Fruit fly (Drosophila melanogaster) whole organism, embryonic: ENCODE data around the gene Dop1R2.

ENCODE experiments used
- B-H2 ChIP-seq: fragments of 200-800 bp; sonication (Bioruptor generic); optimal IDR thresholded peaks from 2 replicates; lab custom pipeline; 2018; ENCODE audit warnings: missing biosample characterization, mild to moderate bottlenecking, missing genetic modification characterization
- Bgb ChIP-seq: fragments of 200-800 bp; sonication (Bioruptor generic); IDR thresholded peaks from 2 replicates; pipeline ENCODE4 v1.3.6; 2022; ENCODE audit warnings: missing biosample characterization, missing genetic modification characterization; ENCODE audit not compliant: partially characterized antibody
- Bteb2 ChIP-seq: fragments of 200-800 bp; sonication (Bioruptor generic); optimal IDR thresholded peaks from 2 replicates; lab custom pipeline; 2016; ENCODE audit warnings: missing biosample characterization, missing genetic modification characterization
- CG10959 ChIP-seq: fragments of 200-800 bp; sonication (Bioruptor generic); IDR thresholded peaks from 2 replicates; pipeline ENCODE4 v1.3.6; 2022; ENCODE audit warnings: missing biosample characterization, missing genetic modification characterization
- CG11504 ChIP-seq: fragments of 200-800 bp; sonication (Bioruptor generic); optimal IDR thresholded peaks from 3 replicates; lab custom pipeline; 2019; ENCODE audit warnings: missing biosample characterization, mild to moderate bottlenecking, missing genetic modification characterization, moderate library complexity
- CG11696 ChIP-seq: fragments of 200-800 bp; sonication (Bioruptor generic); IDR thresholded peaks from 2 replicates; pipeline ENCODE4 v1.3.6; 2022; ENCODE audit warnings: missing biosample characterization, missing genetic modification characterization
- CG12219 ChIP-seq: fragments of 200-800 bp; sonication (Bioruptor generic); optimal IDR thresholded peaks from 3 replicates; lab custom pipeline; 2018; ENCODE audit warnings: missing biosample characterization, mild to moderate bottlenecking, missing genetic modification characterization
- CG14667 ChIP-seq: fragments of 200-800 bp; sonication (Bioruptor generic); IDR thresholded peaks from 2 replicates; pipeline ENCODE4 v1.3.6; 2022; ENCODE audit warnings: missing biosample characterization, missing genetic modification characterization
- CG15479 ChIP-seq: fragments of 200-800 bp; sonication (Bioruptor generic); optimal IDR thresholded peaks from 3 replicates; lab custom pipeline; 2019; ENCODE audit warnings: missing biosample characterization, mild to moderate bottlenecking, missing genetic modification characterization, moderate library complexity
- CG15696 ChIP-seq: fragments of 200-800 bp; sonication (Bioruptor generic); optimal IDR thresholded peaks from 2 replicates; lab custom pipeline; 2019; ENCODE audit warnings: missing biosample characterization, mild to moderate bottlenecking, missing genetic modification characterization, moderate library complexity
- CG17328 ChIP-seq: fragments of 200-800 bp; sonication (Bioruptor generic); IDR thresholded peaks from 2 replicates; pipeline ENCODE4 v1.3.6; 2022; ENCODE audit warnings: missing biosample characterization, missing genetic modification characterization
- CG17829 ChIP-seq: fragments of 200-800 bp; optimal IDR thresholded peaks from 2 replicates; lab custom pipeline; 2019; ENCODE audit warnings: missing biosample characterization, mild to moderate bottlenecking, missing genetic modification characterization, moderate library complexity
- CG3065 ChIP-seq: fragments of 200-800 bp; sonication (Bioruptor generic); optimal IDR thresholded peaks from 2 replicates; lab custom pipeline; 2016; ENCODE audit warnings: missing biosample characterization, missing genetic modification characterization
- CG3995 ChIP-seq: fragments of 200-800 bp; sonication (Bioruptor generic); optimal IDR thresholded peaks from 3 replicates; lab custom pipeline; 2016; ENCODE audit warnings: missing biosample characterization, missing genetic modification characterization
- CG4282 ChIP-seq: fragments of 200-800 bp; sonication (Bioruptor generic); optimal IDR thresholded peaks from 2 replicates; lab custom pipeline; 2016; ENCODE audit warnings: missing biosample characterization, missing genetic modification characterization
- CG4424 ChIP-seq: fragments of 200-800 bp; sonication (Bioruptor generic); optimal IDR thresholded peaks from 3 replicates; lab custom pipeline; 2016; ENCODE audit warnings: missing biosample characterization, missing genetic modification characterization
- CG6175 ChIP-seq: fragments of 200-800 bp; sonication (Bioruptor generic); IDR thresholded peaks from 3 replicates; pipeline ENCODE4 v1.3.6; 2022; ENCODE audit warnings: missing biosample characterization, missing genetic modification characterization
- CG7556 ChIP-seq: fragments of 200-800 bp; sonication (Bioruptor generic); optimal IDR thresholded peaks from 2 replicates; lab custom pipeline; 2017; ENCODE audit warnings: missing biosample characterization, mild to moderate bottlenecking, missing genetic modification characterization
- CG8359 ChIP-seq: fragments of 200-800 bp; sonication (Bioruptor generic); optimal IDR thresholded peaks from 2 replicates; lab custom pipeline; 2017; ENCODE audit warnings: missing biosample characterization, mild to moderate bottlenecking, missing genetic modification characterization, borderline replicate concordance
- CG8388 ChIP-seq: fragments of 200-800 bp; sonication (Bioruptor generic); optimal IDR thresholded peaks from 2 replicates; lab custom pipeline; 2019; ENCODE audit warnings: missing biosample characterization, mild to moderate bottlenecking, missing genetic modification characterization, moderate library complexity
- CG9797 ChIP-seq: fragments of 200-800 bp; sonication (Bioruptor generic); optimal IDR thresholded peaks from 3 replicates; lab custom pipeline; 2018; ENCODE audit warnings: missing biosample characterization, mild to moderate bottlenecking, missing genetic modification characterization
- Deaf1 ChIP-seq: fragments of 200-800 bp; optimal IDR thresholded peaks from 3 replicates; lab custom pipeline; 2019; ENCODE audit warnings: missing biosample characterization, mild to moderate bottlenecking, missing genetic modification characterization, moderate library complexity
- Dll ChIP-seq: fragments of 200-800 bp; sonication (Bioruptor generic); IDR thresholded peaks from 4 replicates; pipeline ENCODE4 v1.3.6; 2022; ENCODE audit warnings: missing biosample characterization, missing genetic modification characterization; ENCODE audit not compliant: partially characterized antibody
- Doc3 ChIP-seq: fragments of 200-800 bp; sonication (Bioruptor generic); IDR thresholded peaks from 3 replicates; pipeline ENCODE4 v1.3.6; 2022; ENCODE audit warnings: missing biosample characterization, missing genetic modification characterization; ENCODE audit not compliant: partially characterized antibody
- Drgx ChIP-seq: fragments of 200-800 bp; sonication (Bioruptor generic); IDR thresholded peaks from 2 replicates; pipeline ENCODE4 v1.3.6; 2022; ENCODE audit warnings: missing biosample characterization, missing genetic modification characterization
- E2f1 ChIP-seq: fragments of 200-800 bp; sonication (Bioruptor generic); IDR thresholded peaks from 2 replicates; pipeline ENCODE4 v1.3.6; 2022; ENCODE audit warnings: missing biosample characterization, missing genetic modification characterization
- Hmr ChIP-seq: fragments of 200-800 bp; sonication (Bioruptor generic); optimal IDR thresholded peaks from 3 replicates; lab custom pipeline; 2017; ENCODE audit warnings: mild to moderate bottlenecking, missing biosample characterization, missing genetic modification reagents, missing genetic modification characterization
- Meics ChIP-seq: fragments of 200-800 bp; sonication (Bioruptor generic); optimal IDR thresholded peaks from 2 replicates; lab custom pipeline; 2017; ENCODE audit warnings: missing biosample characterization, mild to moderate bottlenecking, missing genetic modification characterization
- NC2α ChIP-seq: fragments of 200-800 bp; sonication (Bioruptor generic); optimal IDR thresholded peaks from 2 replicates; lab custom pipeline; 2016; ENCODE audit warnings: missing biosample characterization, missing genetic modification characterization
- Rfx ChIP-seq: fragments of 200-800 bp; sonication (Bioruptor generic); IDR thresholded peaks from 2 replicates; pipeline ENCODE4 v1.3.6; 2022; ENCODE audit warnings: missing biosample characterization, missing genetic modification characterization
- Sin3A ChIP-seq: fragments of >200 bp; optimal IDR thresholded peaks from 2 replicates; lab custom pipeline; 2018
- Six4 ChIP-seq: fragments of 200-800 bp; sonication (Bioruptor generic); optimal IDR thresholded peaks from 2 replicates; lab custom pipeline; 2016; ENCODE audit warnings: missing biosample characterization, missing genetic modification characterization
- Taf1 ChIP-seq: fragments of 200-800 bp; sonication (Bioruptor generic); IDR thresholded peaks from 2 replicates; pipeline ENCODE4 v1.3.6; 2022; ENCODE audit warnings: missing biosample characterization, missing genetic modification characterization
- Vsx1 ChIP-seq: fragments of 200-800 bp; sonication (Bioruptor generic); optimal IDR thresholded peaks from 2 replicates; lab custom pipeline; 2017; ENCODE audit warnings: missing biosample characterization, mild to moderate bottlenecking, missing genetic modification characterization, missing genetic modification reagents
- ase ChIP-seq: fragments of 200-800 bp; sonication (Bioruptor generic); IDR thresholded peaks from 3 replicates; pipeline ENCODE4 v1.3.6; 2022; ENCODE audit warnings: missing biosample characterization, missing genetic modification characterization
- bcd ChIP-seq: fragments of 200-800 bp; sonication (Bioruptor generic); optimal IDR thresholded peaks from 2 replicates; lab custom pipeline; 2017; ENCODE audit warnings: missing biosample characterization, mild to moderate bottlenecking, missing genetic modification characterization
- bsh ChIP-seq, 2 experiments: fragments of 200-800 bp; sonication (Bioruptor generic); optimal IDR thresholded peaks; 2 replicates each; lab custom pipeline; 2017 to 2018; ENCODE audit warnings: mild to moderate bottlenecking in 2 of 2, missing biosample characterization in 2 of 2, missing genetic modification characterization in 2 of 2, moderate library complexity in 1 of 2
- btn ChIP-seq: fragments of 200-800 bp; sonication (Bioruptor generic); optimal IDR thresholded peaks from 2 replicates; lab custom pipeline; 2016; ENCODE audit warnings: missing biosample characterization, missing genetic modification characterization
- crp ChIP-seq, 2 experiments: fragments of 200-800 bp; sonication (Bioruptor generic); optimal IDR thresholded peaks; 2 replicates in 1 of 2; 3 replicates in 1 of 2; lab custom pipeline; 2017; ENCODE audit warnings: missing biosample characterization in 2 of 2, missing genetic modification characterization in 2 of 2, mild to moderate bottlenecking in 1 of 2, moderate library complexity in 1 of 2
- dan ChIP-seq: fragments of 200-800 bp; sonication (Bioruptor generic); IDR thresholded peaks from 2 replicates; pipeline ENCODE4 v1.3.6; 2022; ENCODE audit warnings: missing biosample characterization, missing genetic modification characterization
- esg ChIP-seq: fragments of 200-800 bp; sonication (Bioruptor generic); conservative IDR thresholded peaks from 2 replicates; pipeline ENCODE4 v1.3.6; 2022; ENCODE audit warnings: missing biosample characterization, missing genetic modification characterization
- fd64A ChIP-seq: fragments of 200-800 bp; sonication (Bioruptor generic); optimal IDR thresholded peaks from 3 replicates; lab custom pipeline; 2018; ENCODE audit warnings: missing biosample characterization, mild to moderate bottlenecking, missing genetic modification characterization
- fd96Cb ChIP-seq: fragments of 200-800 bp; sonication (Bioruptor generic); optimal IDR thresholded peaks from 2 replicates; lab custom pipeline; 2018; ENCODE audit warnings: missing biosample characterization, mild to moderate bottlenecking, missing genetic modification characterization, moderate library complexity
- knrl ChIP-seq: fragments of 200-800 bp; sonication (Bioruptor generic); IDR thresholded peaks from 3 replicates; pipeline ENCODE4 v1.3.6; 2022; ENCODE audit warnings: missing biosample characterization, missing genetic modification characterization; ENCODE audit not compliant: partially characterized antibody
- nmo ChIP-seq: fragments of 200-800 bp; sonication (Bioruptor generic); optimal IDR thresholded peaks from 2 replicates; lab custom pipeline; 2018; ENCODE audit warnings: missing biosample characterization, mild to moderate bottlenecking, missing genetic modification characterization, moderate library complexity
- sima ChIP-seq: fragments of 200-800 bp; sonication (Bioruptor generic); optimal IDR thresholded peaks from 2 replicates; lab custom pipeline; 2016; ENCODE audit warnings: missing biosample characterization, missing genetic modification characterization
- ssp ChIP-seq: fragments of 200-800 bp; sonication (Bioruptor generic); IDR thresholded peaks from 2 replicates; pipeline ENCODE4 v1.3.6; 2022; ENCODE audit warnings: missing biosample characterization, missing genetic modification characterization
- tx ChIP-seq: fragments of 200-800 bp; sonication (Bioruptor generic); optimal IDR thresholded peaks from 2 replicates; lab custom pipeline; 2016; ENCODE audit warnings: missing biosample characterization, missing genetic modification characterization
- unc-4 ChIP-seq: fragments of 200-800 bp; sonication (Bioruptor generic); IDR thresholded peaks from 2 replicates; pipeline ENCODE4 v1.3.6; 2022; ENCODE audit warnings: missing biosample characterization, missing genetic modification characterization; ENCODE audit not compliant: partially characterized antibody
- unpg ChIP-seq: fragments of 200-800 bp; sonication (Bioruptor generic); optimal IDR thresholded peaks from 3 replicates; lab custom pipeline; 2018; ENCODE audit warnings: missing biosample characterization, mild to moderate bottlenecking, missing genetic modification characterization, moderate library complexity
- vnd ChIP-seq: fragments of 200-800 bp; sonication (Bioruptor generic); IDR thresholded peaks from 3 replicates; pipeline ENCODE4 v1.3.6; 2022; ENCODE audit warnings: missing biosample characterization, missing genetic modification characterization; ENCODE audit not compliant: partially characterized antibody

The Dop1R2 gene

DNA sequence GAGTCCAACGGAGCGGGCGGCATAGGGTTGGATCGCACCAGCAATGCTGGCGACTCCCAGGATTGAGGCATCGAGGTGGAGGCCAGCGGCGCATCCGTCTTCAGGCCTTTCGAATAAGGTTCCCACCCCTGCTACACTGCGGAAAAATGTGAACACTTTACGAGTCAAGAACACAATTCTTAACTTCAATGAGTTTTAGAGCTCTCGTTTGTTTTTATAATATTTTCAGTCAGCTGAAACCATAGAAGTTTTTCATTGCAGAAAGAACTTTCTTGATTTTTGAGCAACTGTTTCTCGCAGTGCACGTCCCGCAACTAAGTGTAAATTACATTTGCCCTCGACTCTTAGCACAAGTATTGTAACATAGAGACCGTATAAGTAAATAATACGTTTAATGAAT, 36.6 kb upstream of the Dop1R2 start (continued):
- TF ChIP-seq CG12219 (GFP tag; lab: Kevin White, UChicago) (no peak), Doc3 (GFP tag; lab: Robert Waterston, UW) (no peak), knrl (GFP tag; lab: Robert Waterston, UW) (no peak), Meics (GFP tag; lab: Kevin White, UChicago) (no peak), CG3065 (GFP tag; lab: Kevin White, UChicago) (no peak), unc-4 (no peak), unpg (peak; percentile 22), CG11696 (GFP tag; lab: Robert Waterston, UW) (no peak), CG4282 (GFP tag; lab: Kevin White, UChicago) (no peak), crp (GFP tag; optimal IDR thresholded peaks at IDR 0.05; lab: Kevin White, UChicago) (no peak), CG17328 (GFP tag; lab: Robert Waterston, UW) (peak; percentile 71), tx (GFP tag; lab: Kevin White, UChicago) (no peak), Sin3A (no peak), CG3995 (GFP tag; lab: Kevin White, UChicago) (no peak), Dll (GFP tag; lab: Robert Waterston, UW) (no peak), CG10959 (no peak; the same call in 1 of the 2 replicates), Deaf1 (no peak), Vsx1 (GFP tag; lab: Kevin White, UChicago) (no peak), dan (GFP tag; lab: Robert Waterston, UW) (peak; percentile 18; the same call in 1 of the 2 replicates), CG8359 (GFP tag; lab: Kevin White, UChicago) (no peak), Taf1 (no peak), vnd (GFP tag; lab: Robert Waterston, UW) (no peak), Rfx (GFP tag; lab: Robert Waterston, UW) (no peak), fd96Cb (tag; lab: Kevin White, UChicago) (no peak), CG4424 (GFP tag; lab: Kevin White, UChicago) (peak; percentile 36), bsh (GFP tag; optimal IDR thresholded peaks at IDR 0.05; lab: Kevin White, UChicago) (peak in 1 of 2 experiments; percentile 32), Bgb (GFP tag; lab: Robert Waterston, UW) (no peak), Hmr (GFP tag; lab: Kevin White, UChicago) (no peak), CG7556 (GFP tag; lab: Kevin White, UChicago) (no peak), CG15479 (GFP tag; lab: Kevin White, UChicago) (no peak), NC2α (no peak), E2f1 (GFP tag; lab: Robert Waterston, UW) (no peak), CG14667 (GFP tag; lab: Robert Waterston, UW) (no peak), btn (GFP tag; lab: Kevin White, UChicago) (no peak), CG15696 (tag; lab: Kevin White, UChicago) (peak; percentile 58), CG9797 (GFP tag; lab: Kevin White, UChicago) (no peak), B-H2 (GFP tag; lab: Kevin White, UChicago) (no peak), CG6175 (no peak), CG8388 (no peak), esg (GFP tag; lab: Robert Waterston, UW) (no peak), bcd (no peak), Six4 (no peak), ase (GFP tag; lab: Robert Waterston, UW) (no peak), Bteb2 (no peak), fd64A (GFP tag; lab: Kevin White, UChicago) (no peak), CG11504 (peak; percentile 17), CG17829 (tag; lab: Kevin White, UChicago) (peak; percentile 37), sima (GFP tag; lab: Kevin White, UChicago) (no peak), nmo (GFP tag; lab: Kevin White, UChicago) (peak; percentile 14), Drgx (GFP tag; lab: Robert Waterston, UW) (no peak), ssp (GFP tag; lab: Robert Waterston, UW) (0 out of 2 replicates have a peak, but pooled peaks have one; percentile 14)
